Worm (Caenorhabditis elegans): ENCODE results near the gene erd-2.1.

erd-2.1 gene

DNA sequence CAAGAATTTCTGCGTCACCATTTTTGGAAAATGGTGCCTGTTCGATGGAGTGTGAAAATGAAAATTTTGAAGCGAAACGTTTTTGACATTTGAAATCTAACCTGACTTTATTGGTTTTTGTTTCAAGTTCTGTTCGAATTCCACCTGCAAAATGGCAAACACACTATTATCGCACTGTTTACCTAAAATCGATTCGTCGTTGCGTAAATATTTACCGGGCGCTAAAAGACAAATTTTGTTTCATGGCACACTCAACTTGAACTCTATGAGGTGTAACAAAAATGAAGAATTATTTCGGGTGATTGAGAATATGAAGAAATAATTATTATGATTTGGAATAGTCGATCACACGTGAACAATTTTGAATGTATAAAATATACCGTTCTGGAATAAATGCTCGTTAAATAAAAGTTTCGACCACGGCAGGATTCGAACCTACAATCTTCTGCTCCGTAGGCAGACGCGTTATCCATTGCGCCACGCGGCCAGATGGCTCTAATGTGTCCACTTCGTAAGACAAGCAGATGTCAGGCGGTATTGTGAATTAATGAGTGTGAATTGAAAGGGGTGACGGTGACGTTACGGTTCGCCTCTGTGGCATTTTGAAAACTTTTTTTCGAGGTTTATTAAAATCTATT lies 10.3 kb downstream of the erd-2.1 start (continued):
- TF ChIP-seq ztf-3 (GFP tag; optimal IDR thresholded peaks at IDR 0.05) (no peak), lin-35 (GFP tag; optimal IDR thresholded peaks at IDR 0.05) (no peak), cebp-2 (GFP tag; IDR thresholded peaks at IDR 0.05) (0 out of 2 replicates have a peak, but pooled peaks have one; percentile 70), athp-1 (tag; optimal IDR thresholded peaks at IDR 0.05) (peak; percentile 11), Y53F4B.3 (GFP tag; IDR thresholded peaks at IDR 0.05) (no peak; the same call in 1 of the 2 replicates), mcd-1 (GFP tag; IDR thresholded peaks at IDR 0.05) (0 out of 2 replicates have a peak, but pooled peaks have one; percentile 3), aptf-2 (GFP tag; conservative IDR thresholded peaks at IDR 0.05) (no peak), dox-1 (GFP tag; IDR thresholded peaks at IDR 0.05) (peak; percentile 56), ztf-26 (tag; optimal IDR thresholded peaks at IDR 0.05) (no peak), B0261.1 (tag; optimal IDR thresholded peaks at IDR 0.05) (peak; percentile 81), ceh-79 (tag; optimal IDR thresholded peaks at IDR 0.05) (peak; percentile 1), nhr-80 (tag; optimal IDR thresholded peaks at IDR 0.05) (peak; percentile 23), lir-1 (GFP tag; conservative IDR thresholded peaks at IDR 0.05) (no peak), Y53G8AR.9 (GFP tag; conservative IDR thresholded peaks at IDR 0.05) (no peak), mxl-1 (tag; optimal IDR thresholded peaks at IDR 0.05) (peak; percentile 69), rec-8 (tag; optimal IDR thresholded peaks at IDR 0.05) (peak; percentile 72 to 76), aptf-3 (GFP tag; IDR thresholded peaks at IDR 0.05) (no peak), bed-1 (GFP tag; IDR thresholded peaks at IDR 0.05) (0 out of 2 replicates have a peak, but pooled peaks have one; percentile 33), nfya-2 (GFP tag; IDR thresholded peaks at IDR 0.05) (no peak), C06A6.2 (GFP tag; conservative IDR thresholded peaks at IDR 0.05) (0 out of 2 replicates have a peak, but pooled peaks have one; percentile 10), snpc-1.3 (tag; optimal IDR thresholded peaks at IDR 0.05; ENCODE audit: insufficient read depth) (peak; percentile 89), atf-7 (tag; optimal IDR thresholded peaks at IDR 0.05) (peak; percentile 48), zim-3 (tag; optimal IDR thresholded peaks at IDR 0.05) (no peak), hrde-1 (tag; optimal IDR thresholded peaks at IDR 0.05; ENCODE audit: borderline replicate concordance) (peak; percentile 87), him-1 (tag; optimal IDR thresholded peaks at IDR 0.05) (peak; percentile 92), mes-4 (tag; optimal IDR thresholded peaks at IDR 0.05) (peak; percentile 45), hsf-1 (GFP tag; IDR thresholded peaks at IDR 0.05) (peak; percentile 56; the same call in 1 of the 2 replicates), B0035.1 (tag; optimal IDR thresholded peaks at IDR 0.05) (peak; percentile 16), lin-54 (GFP tag; optimal IDR thresholded peaks at IDR 0.05) (peak; percentile 31), B0336.3 (GFP tag; IDR thresholded peaks at IDR 0.05) (0 out of 2 replicates have a peak, but pooled peaks have one; percentile 32), lin-40 (tag; optimal IDR thresholded peaks at IDR 0.05) (no peak), nfya-1 (tag; optimal IDR thresholded peaks at IDR 0.05; ENCODE audit: borderline replicate concordance, insufficient read depth) (no peak), ZK185.1 (tag; optimal IDR thresholded peaks at IDR 0.05; ENCODE audit: poor library complexity, severe bottlenecking) (peak; percentile 77), nfyb-1 (GFP tag; IDR thresholded peaks at IDR 0.05) (peak; percentile 74; the same call in 1 of the 2 replicates), ztf-25 (GFP tag; IDR thresholded peaks at IDR 0.05) (0 out of 2 replicates have a peak, but pooled peaks have one; percentile 61), K12H6.12 (tag; optimal IDR thresholded peaks at IDR 0.05) (peak; percentile 14), ceh-100 (GFP tag; IDR thresholded peaks at IDR 0.05) (no peak), madf-10 (tag; optimal IDR thresholded peaks at IDR 0.05) (peak; percentile 55), lsl-1 (GFP tag; optimal IDR thresholded peaks at IDR 0.05) (peak; percentile 18), T07F8.4 (tag; optimal IDR thresholded peaks at IDR 0.05) (no peak), madf-8 (GFP tag; conservative IDR thresholded peaks at IDR 0.05) (no peak), ztf-18 (tag; optimal IDR thresholded peaks at IDR 0.05) (peak; percentile 57), hmg-20 (GFP tag; IDR thresholded peaks at IDR 0.05) (peak; percentile 52; the same call in 1 of the 2 replicates), cebp-1 (GFP tag; IDR thresholded peaks at IDR 0.05) (no peak), cebp-1 (tag; optimal IDR thresholded peaks at IDR 0.05) (peak; percentile 32), ceh-58 (GFP tag; IDR thresholded peaks at IDR 0.05) (no peak), attf-3 (GFP tag; conservative IDR thresholded peaks at IDR 0.05) (no peak)
